Worm (Caenorhabditis elegans) whole organism, late embryonic: ENCODE data around the gene lon-2.

Source experiments
- ahr-1 ChIP-seq: sonication (generic microtip); optimal IDR thresholded peaks from 2 replicates; lab custom pipeline; 2016; ENCODE audit warnings: missing genetic modification characterization, missing compliant biosample characterization
- ceh-18 ChIP-seq: sonication (generic microtip); optimal IDR thresholded peaks from 2 replicates; lab custom pipeline; 2016; ENCODE audit warnings: missing genetic modification characterization, missing compliant biosample characterization
- ceh-19 ChIP-seq: fragments of 200-800 bp; sonication (Bioruptor generic); optimal IDR thresholded peaks from 2 replicates; lab custom pipeline; 2018; ENCODE audit warnings: mild to moderate bottlenecking, missing genetic modification characterization, missing compliant biosample characterization
- ceh-24 ChIP-seq: sonication (generic microtip); optimal IDR thresholded peaks from 2 replicates; lab custom pipeline; 2016; ENCODE audit warnings: mild to moderate bottlenecking, missing genetic modification characterization, missing compliant biosample characterization
- ceh-31 ChIP-seq: sonication (generic microtip); optimal IDR thresholded peaks from 2 replicates; lab custom pipeline; 2016; ENCODE audit warnings: missing genetic modification characterization, missing compliant biosample characterization
- ceh-34 ChIP-seq: sonication (generic microtip); optimal IDR thresholded peaks from 2 replicates; lab custom pipeline; 2016; ENCODE audit warnings: mild to moderate bottlenecking, missing genetic modification characterization, missing compliant biosample characterization
- ceh-48 ChIP-seq: sonication (generic microtip); optimal IDR thresholded peaks from 2 replicates; lab custom pipeline; 2016; ENCODE audit warnings: missing genetic modification characterization, inconsistent platforms, missing compliant biosample characterization
- ceh-6 ChIP-seq: fragments of 200-800 bp; sonication (Bioruptor generic); optimal IDR thresholded peaks from 2 replicates; lab custom pipeline; 2018; ENCODE audit warnings: mild to moderate bottlenecking, missing genetic modification characterization, missing compliant biosample characterization
- ceh-9 ChIP-seq: sonication (generic microtip); optimal IDR thresholded peaks from 2 replicates; lab custom pipeline; 2016; ENCODE audit warnings: mild to moderate bottlenecking, missing genetic modification characterization, inconsistent platforms, missing compliant biosample characterization
- che-1 ChIP-seq: sonication (generic microtip); optimal IDR thresholded peaks from 2 replicates; lab custom pipeline; 2016; ENCODE audit warnings: mild to moderate bottlenecking, missing genetic modification characterization, missing compliant biosample characterization
- dmd-4 ChIP-seq: sonication (generic microtip); optimal IDR thresholded peaks from 2 replicates; lab custom pipeline; 2016; ENCODE audit warnings: borderline replicate concordance, missing genetic modification characterization, missing compliant biosample characterization
- dve-1 ChIP-seq: sonication (generic microtip); optimal IDR thresholded peaks from 2 replicates; lab custom pipeline; 2017; ENCODE audit warnings: antibody characterized with exemption, mild to moderate bottlenecking, missing genetic modification characterization, missing compliant biosample characterization
- elt-2 ChIP-seq: sonication (generic microtip); optimal IDR thresholded peaks from 2 replicates; lab custom pipeline; 2016; ENCODE audit warnings: missing genetic modification reagents, missing genetic modification characterization, missing compliant biosample characterization
- fkh-10 ChIP-seq: fragments of 150-350 bp; optimal IDR thresholded peaks from 2 replicates; lab custom pipeline; 2014; ENCODE audit warnings: missing biosample characterization, missing genetic modification reagents, missing genetic modification characterization
- gmeb-2 ChIP-seq: sonication (generic microtip); optimal IDR thresholded peaks from 2 replicates; lab custom pipeline; 2016; ENCODE audit warnings: missing genetic modification characterization, inconsistent platforms, missing compliant biosample characterization
- hlh-13 ChIP-seq: fragments of 200-800 bp; sonication (Bioruptor generic); optimal IDR thresholded peaks from 2 replicates; lab custom pipeline; 2018; ENCODE audit warnings: mild to moderate bottlenecking, missing genetic modification characterization, missing compliant biosample characterization
- hlh-30 ChIP-seq: sonication (generic microtip); optimal IDR thresholded peaks from 2 replicates; lab custom pipeline; 2017; ENCODE audit warnings: antibody characterized with exemption, missing genetic modification characterization, missing compliant biosample characterization; ENCODE audit not compliant: insufficient read depth
- hlh-6 ChIP-seq: sonication (generic microtip); optimal IDR thresholded peaks from 2 replicates; lab custom pipeline; 2016; ENCODE audit warnings: missing genotype, missing genetic modification characterization, missing compliant biosample characterization
- lim-6 ChIP-seq: sonication (generic microtip); optimal IDR thresholded peaks from 2 replicates; lab custom pipeline; 2016; ENCODE audit warnings: missing genetic modification characterization, missing compliant biosample characterization
- lin-11 ChIP-seq: fragments of 200-800 bp; sonication (Bioruptor generic); optimal IDR thresholded peaks from 2 replicates; lab custom pipeline; 2018; ENCODE audit warnings: mild to moderate bottlenecking, missing genetic modification characterization, missing compliant biosample characterization
- madf-2 ChIP-seq: sonication (generic microtip); optimal IDR thresholded peaks from 2 replicates; lab custom pipeline; 2017; ENCODE audit warnings: missing genetic modification characterization, missing compliant biosample characterization
- nfya-1 ChIP-seq: sonication (generic microtip); optimal IDR thresholded peaks from 2 replicates; lab custom pipeline; 2017; ENCODE audit warnings: missing genetic modification characterization, mild to moderate bottlenecking, missing compliant biosample characterization, antibody characterized with exemption, moderate library complexity
- nhr-232 ChIP-seq: sonication (generic microtip); optimal IDR thresholded peaks from 2 replicates; lab custom pipeline; 2016; ENCODE audit warnings: missing genetic modification characterization, missing compliant biosample characterization
- odd-2 ChIP-seq: sonication (generic microtip); optimal IDR thresholded peaks from 2 replicates; lab custom pipeline; 2017; ENCODE audit warnings: antibody characterized with exemption, mild to moderate bottlenecking, missing genetic modification characterization, missing compliant biosample characterization
- pat-9 ChIP-seq: fragments of 200-800 bp; sonication (Bioruptor generic); optimal IDR thresholded peaks from 2 replicates; lab custom pipeline; 2018; ENCODE audit warnings: mild to moderate bottlenecking, missing genetic modification characterization, moderate library complexity, missing compliant biosample characterization
- pha-2 ChIP-seq: sonication (generic microtip); optimal IDR thresholded peaks from 2 replicates; lab custom pipeline; 2017; ENCODE audit warnings: mild to moderate bottlenecking, missing genetic modification characterization, missing compliant biosample characterization
- pha-4 ChIP-seq: fragments of 150-350 bp; optimal IDR thresholded peaks from 2 replicates; lab custom pipeline; 2018; ENCODE audit warnings: missing biosample characterization, missing genetic modification reagents, missing genetic modification characterization
- pqm-1 ChIP-seq: sonication (generic microtip); optimal IDR thresholded peaks from 2 replicates; lab custom pipeline; 2016; ENCODE audit warnings: missing genetic modification characterization, missing compliant biosample characterization
- pros-1 ChIP-seq: fragments of 150-350 bp; optimal IDR thresholded peaks from 2 replicates; lab custom pipeline; 2014; ENCODE audit warnings: missing biosample characterization, missing genetic modification reagents, missing genetic modification characterization
- ref-2 ChIP-seq: sonication (generic microtip); optimal IDR thresholded peaks from 2 replicates; lab custom pipeline; 2016; ENCODE audit warnings: missing genetic modification characterization, missing compliant biosample characterization
- rnt-1 ChIP-seq: sonication (generic microtip); optimal IDR thresholded peaks from 2 replicates; lab custom pipeline; 2016; ENCODE audit warnings: missing genetic modification characterization, missing compliant biosample characterization
- sox-2 ChIP-seq: fragments of 200-800 bp; sonication (Bioruptor generic); IDR thresholded peaks from 2 replicates; pipeline ENCODE4 v1.3.6; 2022; ENCODE audit warnings: missing genetic modification reagents, missing genetic modification characterization, missing compliant biosample characterization
- sox-4 ChIP-seq: sonication (generic microtip); optimal IDR thresholded peaks from 2 replicates; lab custom pipeline; 2017; ENCODE audit warnings: mild to moderate bottlenecking, missing genetic modification characterization, inconsistent platforms, missing compliant biosample characterization
- tbx-2 ChIP-seq: sonication (generic microtip); optimal IDR thresholded peaks from 2 replicates; lab custom pipeline; 2016; ENCODE audit warnings: missing genetic modification characterization, missing compliant biosample characterization
- unc-42 ChIP-seq: sonication (generic microtip); optimal IDR thresholded peaks from 2 replicates; lab custom pipeline; 2016; ENCODE audit warnings: missing genotype, missing genetic modification characterization, missing compliant biosample characterization
- unc-55 ChIP-seq: sonication (generic microtip); optimal IDR thresholded peaks from 2 replicates; lab custom pipeline; 2017; ENCODE audit warnings: missing biosample characterization, missing genetic modification reagents, missing genetic modification characterization
- ztf-16 ChIP-seq: sonication (generic microtip); optimal IDR thresholded peaks from 2 replicates; lab custom pipeline; 2017; ENCODE audit warnings: missing genetic modification characterization, missing compliant biosample characterization

lon-2 gene

ce11 chrX:4706755-4707226 is 42.1 kb downstream of the lon-2 start, which contains the start of gene dhhc-10:
Gene dhhc-10, plus strand, starts transcription at chrX:4707176.
- TF ChIP-seq ceh-9 (no peak), hlh-13 (GFP tag; lab: Kevin White, UChicago) (no peak), sox-2 (GFP tag; lab: Robert Waterston, UW) (no peak), unc-42 (tag; lab: Kevin White, UChicago) (peak; percentile 84), ztf-16 (tag; lab: Kevin White, UChicago) (no peak), ceh-34 (tag; lab: Kevin White, UChicago) (no peak), nfya-1 (tag; lab: Kevin White, UChicago) (peak; percentile 36), ceh-48 (tag; lab: Kevin White, UChicago) (peak; percentile 59), che-1 (tag; lab: Kevin White, UChicago) (no peak), pat-9 (tag; lab: Kevin White, UChicago) (no peak), gmeb-2 (no peak), tbx-2 (tag; lab: Kevin White, UChicago) (peak; percentile 45), ceh-6 (no peak), dmd-4 (tag; lab: Kevin White, UChicago) (no peak), hlh-6 (tag; lab: Kevin White, UChicago) (no peak), ceh-18 (tag; lab: Kevin White, UChicago) (no peak), pros-1 (tag; lab: Kevin White, UChicago) (no peak), elt-2 (tag; lab: Kevin White, UChicago) (peak; percentile 46), pha-2 (peak; percentile 34), lim-6 (no peak), ceh-31 (peak; percentile 0), dve-1 (tag; lab: Kevin White, UChicago) (peak; percentile 40), unc-55 (GFP tag; lab: Kevin White, UChicago) (peak; percentile 93)
- TF ChIP-seq, all 69 proteins: peak for 9

ce11 chrX:4705666-4706065 is 43.2 kb downstream of the lon-2 start:
- TF ChIP-seq madf-2 (tag; lab: Kevin White, UChicago), result no peak
- TF ChIP-seq lin-11 (tag; lab: Kevin White, UChicago), result no peak
- TF ChIP-seq lim-6, result no peak
- no peak for TF ChIP-seq ceh-19 (GFP tag; lab: Kevin White, UChicago)
- no peak for TF ChIP-seq pqm-1 (tag; lab: Kevin White, UChicago)
- no peak for TF ChIP-seq hlh-13 (GFP tag; lab: Kevin White, UChicago)
- no peak for TF ChIP-seq hlh-30
- TF ChIP-seq nhr-232 (tag; lab: Kevin White, UChicago), result no peak
- no peak for TF ChIP-seq rnt-1 (tag; lab: Kevin White, UChicago)
- no peak for TF ChIP-seq ztf-16 (tag; lab: Kevin White, UChicago)
- no peak for TF ChIP-seq pha-4
- TF ChIP-seq ceh-24 (tag; lab: Kevin White, UChicago), result no peak
- no peak for TF ChIP-seq ref-2 (tag; lab: Kevin White, UChicago)
- TF ChIP-seq ceh-48 (tag; lab: Kevin White, UChicago), result no peak
- TF ChIP-seq unc-42 (tag; lab: Kevin White, UChicago), result no peak
- TF ChIP-seq unc-55 (GFP tag; lab: Kevin White, UChicago), result no peak
- no peak for TF ChIP-seq sox-4

- TF ChIP-seq odd-2 (tag; lab: Kevin White, UChicago), result no peak
- no peak for TF ChIP-seq unc-42 (tag; lab: Kevin White, UChicago)
- no peak for TF ChIP-seq ahr-1 (tag; lab: Kevin White, UChicago)
- no peak for TF ChIP-seq hlh-13 (GFP tag; lab: Kevin White, UChicago)
- no peak for TF ChIP-seq pha-4
- no peak for TF ChIP-seq fkh-10 (GFP tag; lab: Kevin White, UChicago)
- TF ChIP-seq pqm-1 (tag; lab: Kevin White, UChicago), result no peak
- TF ChIP-seq ceh-6, result no peak
- TF ChIP-seq lin-11 (tag; lab: Kevin White, UChicago), result no peak
- no peak for TF ChIP-seq ztf-16 (tag; lab: Kevin White, UChicago)
- no peak for TF ChIP-seq pha-2
- TF ChIP-seq sox-2 (GFP tag; lab: Robert Waterston, UW), result no peak
- TF ChIP-seq gmeb-2, result no peak
These were observed 44.0 kb downstream of the lon-2 start, which contains the start of gene aqp-8 for ce11 chrX:4704877-4705276. Gene aqp-8, minus strand, starts transcription at chrX:4704977.
